Fruit fly (Drosophila melanogaster): Measurements from ENCODE around the gene eRF3.
A peak's percentile ranks its signal among the peaks of the same experiment; 100 is the strongest.

The eRF3 gene

dm6 chr2L:12424555-12424954, 9.7 kb upstream of the eRF3 start, which contains the start of gene Fam92 (continued):
- peak; percentile 42 for TF ChIP-seq CG18599 (GFP tag; optimal IDR thresholded peaks at IDR 0.05)
- TF ChIP-seq Sry-β (GFP tag; optimal IDR thresholded peaks at IDR 0.05) = no peak
- peak; percentile 69 for TF ChIP-seq ftz-f1 (GFP tag; optimal IDR thresholded peaks at IDR 0.05)
- TF ChIP-seq CG13287 (GFP tag; IDR thresholded peaks at IDR 0.05; ENCODE audit: partially characterized antibody) = peak; percentile 31; the same call in 1 of the 2 replicates
- TF ChIP-seq jing (GFP tag; optimal IDR thresholded peaks at IDR 0.05) = no peak
- no peak for TF ChIP-seq Rx (GFP tag; IDR thresholded peaks at IDR 0.05)
- no peak for TF ChIP-seq nom (GFP tag; optimal IDR thresholded peaks at IDR 0.05)
- TF ChIP-seq CG4360 (GFP tag; IDR thresholded peaks at IDR 0.05) = no peak
- peak; percentile 27 for TF ChIP-seq fd3F (GFP tag; optimal IDR thresholded peaks at IDR 0.05)
- TF ChIP-seq amos (GFP tag; IDR thresholded peaks at IDR 0.05; ENCODE audit: partially characterized antibody) = peak; percentile 27; the same call in 1 of the 2 replicates
- no peak for TF ChIP-seq danr (GFP tag; IDR thresholded peaks at IDR 0.05)
- TF ChIP-seq CG5180 (GFP tag; optimal IDR thresholded peaks at IDR 0.05) = no peak
- no peak for TF ChIP-seq inv (GFP tag; IDR thresholded peaks at IDR 0.05; ENCODE audit: partially characterized antibody)
- TF ChIP-seq CG6254 (GFP tag; optimal IDR thresholded peaks at IDR 0.05) = no peak
- no peak for TF ChIP-seq CG17802 (tag; optimal IDR thresholded peaks at IDR 0.05)
- TF ChIP-seq kay (GFP tag; optimal IDR thresholded peaks at IDR 0.05) = peak; percentile 0
- no peak for TF ChIP-seq Gsc (GFP tag; IDR thresholded peaks at IDR 0.05)
- TF ChIP-seq NC2α (GFP tag; optimal IDR thresholded peaks at IDR 0.05) = peak; percentile 41
- TF ChIP-seq CG11398 (GFP tag; optimal IDR thresholded peaks at IDR 0.05) = no peak
- no peak for TF ChIP-seq CG1792 (GFP tag; optimal IDR thresholded peaks at IDR 0.05)
- TF ChIP-seq pnt (GFP tag; optimal IDR thresholded peaks at IDR 0.05) = peak; percentile 40
- peak; percentile 87 for TF ChIP-seq CG11456 (GFP tag; IDR thresholded peaks at IDR 0.05)
- TF ChIP-seq CG2889 (GFP tag; IDR thresholded peaks at IDR 0.05) = no peak
- TF ChIP-seq dpn (GFP tag; optimal IDR thresholded peaks at IDR 0.05) = peak; percentile 56 to 59
- TF ChIP-seq B-H1 (GFP tag; IDR thresholded peaks at IDR 0.05) = no peak
- TF ChIP-seq stwl (tag; optimal IDR thresholded peaks at IDR 0.05) = peak; percentile 89
- peak; percentile 52 for TF ChIP-seq CG11247 (GFP tag; IDR thresholded peaks at IDR 0.05)
- TF ChIP-seq H2.0 (GFP tag; IDR thresholded peaks at IDR 0.05) = peak; percentile 36; the same call in 1 of the 2 replicates
- TF ChIP-seq CG3838 (GFP tag; optimal IDR thresholded peaks at IDR 0.05) = no peak
- no peak for TF ChIP-seq croc (GFP tag; conservative IDR thresholded peaks at IDR 0.05)
- TF ChIP-seq Nf-YB (GFP tag; optimal IDR thresholded peaks at IDR 0.05) = no peak
- no peak for TF ChIP-seq abd-A (tag; optimal IDR thresholded peaks at IDR 0.05)
- TF ChIP-seq grn (GFP tag; optimal IDR thresholded peaks at IDR 0.05) = no peak
- TF ChIP-seq tup (GFP tag; optimal IDR thresholded peaks at IDR 0.05) = no peak
- peak; percentile 6 for TF ChIP-seq dm (GFP tag; optimal IDR thresholded peaks at IDR 0.05)
- TF ChIP-seq caup (GFP tag; optimal IDR thresholded peaks at IDR 0.05; ENCODE audit: severe bottlenecking) = peak; percentile 52
- TF ChIP-seq Dek (tag; optimal IDR thresholded peaks at IDR 0.05) = peak; percentile 38
- peak; percentile 17; the same call in 1 of the 3 replicates for TF ChIP-seq ase (GFP tag; IDR thresholded peaks at IDR 0.05)
- peak; percentile 12 for TF ChIP-seq Fer2 (tag; optimal IDR thresholded peaks at IDR 0.05)
- TF ChIP-seq Bteb2 (GFP tag; optimal IDR thresholded peaks at IDR 0.05) = no peak
- no peak for TF ChIP-seq Tbp (GFP tag; optimal IDR thresholded peaks at IDR 0.05)
- TF ChIP-seq CG15601 (tag; optimal IDR thresholded peaks at IDR 0.05) = peak; percentile 60
- peak; percentile 11; the same call in 1 of the 2 replicates for TF ChIP-seq CG11085 (GFP tag; IDR thresholded peaks at IDR 0.05)
- peak; percentile 13 for TF ChIP-seq CG8924 (tag; optimal IDR thresholded peaks at IDR 0.05)
- TF ChIP-seq p53 (GFP tag; optimal IDR thresholded peaks at IDR 0.05) = no peak
- TF ChIP-seq ewg (GFP tag; optimal IDR thresholded peaks at IDR 0.05) = no peak
- no peak for TF ChIP-seq CG10321 (GFP tag; IDR thresholded peaks at IDR 0.05)
- peak; percentile 29; the same call in 1 of the 2 replicates for TF ChIP-seq chm (GFP tag; IDR thresholded peaks at IDR 0.05)
- TF ChIP-seq Opbp (GFP tag; IDR thresholded peaks at IDR 0.05; ENCODE audit: partially characterized antibody) = peak; percentile 62; the same call in 2 of the 3 replicates
- no peak for TF ChIP-seq CG16779 (GFP tag; IDR thresholded peaks at IDR 0.05)

Measured in whole organism, embryonic.